Fruit fly (Drosophila melanogaster): ENCODE results near the gene CG2887.

The CG2887 gene

DNA sequence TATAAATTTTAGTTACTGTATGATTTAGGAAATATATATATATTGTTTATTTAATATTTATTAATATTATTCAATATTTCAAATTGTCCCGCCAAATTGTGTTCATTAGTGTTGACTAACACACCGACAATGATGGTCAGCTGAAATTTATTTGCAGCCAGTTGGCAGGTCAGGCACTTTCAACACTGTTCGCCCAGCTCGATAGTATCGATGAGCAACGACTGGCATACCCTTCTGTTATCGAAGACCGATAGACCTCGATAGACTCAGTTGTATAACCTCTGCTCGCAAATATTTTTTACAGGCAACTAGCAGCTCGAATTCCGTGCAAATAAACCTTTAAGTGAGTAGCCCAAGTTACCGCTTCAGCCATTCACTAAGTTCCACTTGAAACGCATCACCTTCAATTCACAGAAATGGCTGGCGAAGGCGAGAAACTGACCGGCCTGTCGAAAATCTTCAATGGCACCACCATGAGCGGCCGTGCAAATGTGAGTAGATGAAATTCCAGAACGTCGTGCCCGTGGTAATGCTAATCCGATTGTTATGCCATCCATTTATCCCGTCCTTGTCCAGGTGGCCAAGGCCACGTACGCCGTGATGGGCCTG is 17.7 kb downstream of the CG2887 start, which contains the start of gene Neb-cGP (continued):
- TF ChIP-seq da (GFP tag; optimal IDR thresholded peaks at IDR 0.05) (no peak), HHEX (GFP tag; optimal IDR thresholded peaks at IDR 0.05) (peak; percentile 41), peb (GFP tag; IDR thresholded peaks at IDR 0.05) (no peak), CG31224 (GFP tag; IDR thresholded peaks at IDR 0.05) (peak; percentile 14; the same call in 1 of the 2 replicates), CG8924 (tag; optimal IDR thresholded peaks at IDR 0.05) (peak; percentile 45), H15 (GFP tag; IDR thresholded peaks at IDR 0.05) (no peak; the same call in 2 of the 3 replicates), ind (GFP tag; optimal IDR thresholded peaks at IDR 0.05) (peak; percentile 66), prd (optimal IDR thresholded peaks at IDR 0.05) (no peak), prd (GFP tag; IDR thresholded peaks at IDR 0.05) (peak; percentile 39; the same call in 1 of the 3 replicates), org-1 (GFP tag; optimal IDR thresholded peaks at IDR 0.05) (no peak), CG3995 (GFP tag; optimal IDR thresholded peaks at IDR 0.05) (no peak), CG13123 (GFP tag; optimal IDR thresholded peaks at IDR 0.05) (no peak), CG1602 (GFP tag; optimal IDR thresholded peaks at IDR 0.05) (peak; percentile 46), salm (tag; optimal IDR thresholded peaks at IDR 0.05) (peak; percentile 24), Abd-B (GFP tag; optimal IDR thresholded peaks at IDR 0.05) (no peak), CG4730 (GFP tag; IDR thresholded peaks at IDR 0.05) (no peak), kah (GFP tag; optimal IDR thresholded peaks at IDR 0.05) (no peak), CG7745 (tag; optimal IDR thresholded peaks at IDR 0.05) (no peak), CG30020 (tag; optimal IDR thresholded peaks at IDR 0.05) (peak; percentile 45), sr (GFP tag; IDR thresholded peaks at IDR 0.05) (no peak), CG2199 (GFP tag; IDR thresholded peaks at IDR 0.05) (no peak), insv (GFP tag; optimal IDR thresholded peaks at IDR 0.05) (peak in 1 of 2 experiments; percentile 59), Hmr (GFP tag; optimal IDR thresholded peaks at IDR 0.05) (peak; percentile 79), br (optimal IDR thresholded peaks at IDR 0.05) (no peak), az2 (GFP tag; optimal IDR thresholded peaks at IDR 0.05) (peak; percentile 27), B-H2 (GFP tag; optimal IDR thresholded peaks at IDR 0.05) (peak; percentile 90), Adf1 (GFP tag; IDR thresholded peaks at IDR 0.05) (peak; percentile 42; the same call in 1 of the 2 replicates), CG7963 (GFP tag; IDR thresholded peaks at IDR 0.05; ENCODE audit: partially characterized antibody) (peak; percentile 96), Gsc (GFP tag; IDR thresholded peaks at IDR 0.05) (no peak), Elba2 (GFP tag; optimal IDR thresholded peaks at IDR 0.05) (no peak), trh (GFP tag; optimal IDR thresholded peaks at IDR 0.05) (no peak), gem (tag; optimal IDR thresholded peaks at IDR 0.05) (peak; percentile 39), CG10321 (GFP tag; IDR thresholded peaks at IDR 0.05) (no peak), CG12942 (GFP tag; optimal IDR thresholded peaks at IDR 0.05) (peak; percentile 52), eve (GFP tag; optimal IDR thresholded peaks at IDR 0.05) (no peak), Dbx (GFP tag; IDR thresholded peaks at IDR 0.05) (peak; percentile 85), Sry-δ (GFP tag; optimal IDR thresholded peaks at IDR 0.05) (peak; percentile 79), CG13424 (tag; optimal IDR thresholded peaks at IDR 0.05) (peak; percentile 46), ham (GFP tag; IDR thresholded peaks at IDR 0.05) (no peak), CG13624 (GFP tag; optimal IDR thresholded peaks at IDR 0.05) (peak; percentile 70), sqz (GFP tag; optimal IDR thresholded peaks at IDR 0.05) (peak; percentile 18), CG8281 (tag; optimal IDR thresholded peaks at IDR 0.05) (no peak), NfI (GFP tag; optimal IDR thresholded peaks at IDR 0.05) (peak; percentile 71), Dp (GFP tag; optimal IDR thresholded peaks at IDR 0.05) (peak; percentile 97), CG1529 (GFP tag; optimal IDR thresholded peaks at IDR 0.05) (no peak), CG1792 (GFP tag; optimal IDR thresholded peaks at IDR 0.05) (no peak), CG17186 (GFP tag; optimal IDR thresholded peaks at IDR 0.05) (peak; percentile 58), E2f2 (GFP tag; IDR thresholded peaks at IDR 0.05) (peak; percentile 98), Meics (GFP tag; optimal IDR thresholded peaks at IDR 0.05) (peak; percentile 43), Nf-YB (GFP tag; optimal IDR thresholded peaks at IDR 0.05) (no peak), Ptx1 (GFP tag; IDR thresholded peaks at IDR 0.05) (peak; percentile 42; the same call in 1 of the 2 replicates), Poxn (GFP tag; IDR thresholded peaks at IDR 0.05) (no peak)
